Worm (Caenorhabditis elegans): ENCODE results near the gene W06B4.1.

DNA sequence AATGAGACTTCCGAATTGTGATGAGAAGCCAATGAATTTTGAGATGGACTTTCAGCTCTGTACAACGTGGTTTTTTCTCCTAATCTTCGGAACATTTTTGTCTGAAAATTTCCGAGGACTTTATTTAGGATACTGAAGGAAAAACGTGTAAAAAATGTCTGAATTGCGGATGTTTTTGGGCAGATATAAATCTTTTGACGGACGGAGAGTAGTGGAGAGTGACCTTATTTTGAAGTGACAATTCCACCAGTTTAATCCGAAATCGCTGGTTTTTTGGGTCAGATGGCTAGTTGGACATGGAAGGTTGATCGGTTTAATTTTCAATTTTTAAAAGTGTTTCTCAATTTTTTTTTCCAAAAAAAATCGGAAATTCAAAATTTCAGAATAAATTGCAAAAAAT is 17.9 kb downstream of the W06B4.1 start, which contains the start of gene T05C1.3:
- TF ChIP-seq nhr-12 (tag; optimal IDR thresholded peaks at IDR 0.05) (no peak), unc-39 (tag; optimal IDR thresholded peaks at IDR 0.05) (no peak), nhr-11 (tag; optimal IDR thresholded peaks at IDR 0.05) (no peak), ZK546.5 (tag; optimal IDR thresholded peaks at IDR 0.05) (no peak), nhr-237 (tag; optimal IDR thresholded peaks at IDR 0.05) (no peak), ztf-1 (GFP tag; conservative IDR thresholded peaks at IDR 0.05) (no peak), ztf-11 (tag; optimal IDR thresholded peaks at IDR 0.05) (no peak)

All from whole organism, L2 larva.